Worm (Caenorhabditis elegans) whole organism, L4/young adult: ENCODE measurements around the gene C35A5.6.

Experiments
- W03F9.2 ChIP-seq: fragments of 150-350 bp; optimal IDR thresholded peaks from 2 replicates; lab custom pipeline; 2014; ENCODE audit warnings: missing biosample characterization, missing genetic modification characterization
- dao-5 ChIP-seq: sonication (generic microtip); optimal IDR thresholded peaks from 2 replicates; lab custom pipeline; 2016; ENCODE audit warnings: missing genotype, missing genetic modification characterization, moderate library complexity, missing compliant biosample characterization
- him-1 ChIP-seq: sonication (generic microtip); optimal IDR thresholded peaks from 2 replicates; lab custom pipeline; 2016; ENCODE audit warnings: missing genotype, missing genetic modification reagents, missing genetic modification characterization, missing compliant biosample characterization

ce11 chrV:10476864-10477443 is 32.0 kb upstream of the C35A5.6 start:
- peak; percentile 23 for TF ChIP-seq him-1 (tag; lab: Kevin White, UChicago)
- TF ChIP-seq W03F9.2 (tag; lab: Kevin White, UChicago): no peak
- no peak for TF ChIP-seq dao-5
